Worm (Caenorhabditis elegans): ENCODE results near the gene pqn-53.

- no peak for TF ChIP-seq flt-1 (GFP tag; IDR thresholded peaks at IDR 0.05)
- no peak for TF ChIP-seq ref-1 (GFP tag; conservative IDR thresholded peaks at IDR 0.05)
Observed at ce11 chrV:12032060-12032459, 33.1 kb downstream of the pqn-53 start, which contains the start of gene pkc-1.
